Worm (Caenorhabditis elegans) whole organism, late embryonic: ENCODE data around the gene F32D8.11.

Experiments used
- C08G9.2 ChIP-seq: sonication (generic microtip); optimal IDR thresholded peaks from 2 replicates; lab custom pipeline; 2016; ENCODE audit warnings: mild to moderate bottlenecking, missing genetic modification characterization, moderate library complexity, missing compliant biosample characterization
- K02D7.2 ChIP-seq: sonication (generic microtip); optimal IDR thresholded peaks from 2 replicates; lab custom pipeline; 2017; ENCODE audit warnings: mild to moderate bottlenecking, missing genetic modification characterization, missing compliant biosample characterization
- ahr-1 ChIP-seq: sonication (generic microtip); optimal IDR thresholded peaks from 2 replicates; lab custom pipeline; 2016; ENCODE audit warnings: missing genetic modification characterization, missing compliant biosample characterization
- ama-1 ChIP-seq: fragments of 150-350 bp; optimal IDR thresholded peaks from 2 replicates; lab custom pipeline; 2014
- ceh-2 ChIP-seq: sonication (generic microtip); optimal IDR thresholded peaks from 2 replicates; lab custom pipeline; 2016; ENCODE audit warnings: missing genotype, missing genetic modification characterization, missing compliant biosample characterization
- ceh-22 ChIP-seq: sonication (generic microtip); optimal IDR thresholded peaks from 2 replicates; lab custom pipeline; 2017; ENCODE audit warnings: missing biosample characterization, missing genetic modification characterization
- ceh-31 ChIP-seq: sonication (generic microtip); optimal IDR thresholded peaks from 2 replicates; lab custom pipeline; 2016; ENCODE audit warnings: missing genetic modification characterization, missing compliant biosample characterization
- ceh-45 ChIP-seq: fragments of 200-800 bp; sonication (Bioruptor generic); IDR thresholded peaks from 2 replicates; pipeline ENCODE4 v1.3.6; 2022; ENCODE audit warnings: missing genetic modification reagents, missing genetic modification characterization, missing compliant biosample characterization
- ceh-9 ChIP-seq: sonication (generic microtip); optimal IDR thresholded peaks from 2 replicates; lab custom pipeline; 2016; ENCODE audit warnings: mild to moderate bottlenecking, missing genetic modification characterization, inconsistent platforms, missing compliant biosample characterization
- dmd-4 ChIP-seq: sonication (generic microtip); optimal IDR thresholded peaks from 2 replicates; lab custom pipeline; 2016; ENCODE audit warnings: borderline replicate concordance, missing genetic modification characterization, missing compliant biosample characterization
- elt-4 ChIP-seq: sonication (generic microtip); optimal IDR thresholded peaks from 2 replicates; lab custom pipeline; 2016; ENCODE audit warnings: missing genetic modification characterization, missing compliant biosample characterization
- eyg-1 ChIP-seq: sonication (generic microtip); optimal IDR thresholded peaks from 2 replicates; lab custom pipeline; 2016; ENCODE audit warnings: missing genotype, missing genetic modification characterization, missing compliant biosample characterization
- fkh-10 ChIP-seq: fragments of 150-350 bp; optimal IDR thresholded peaks from 2 replicates; lab custom pipeline; 2014; ENCODE audit warnings: missing biosample characterization, missing genetic modification reagents, missing genetic modification characterization
- fkh-6 ChIP-seq: sonication (generic microtip); optimal IDR thresholded peaks from 2 replicates; lab custom pipeline; 2016; ENCODE audit warnings: missing genetic modification characterization, missing compliant biosample characterization
- hlh-30 ChIP-seq: sonication (generic microtip); optimal IDR thresholded peaks from 2 replicates; lab custom pipeline; 2017; ENCODE audit warnings: antibody characterized with exemption, missing genetic modification characterization, missing compliant biosample characterization; ENCODE audit not compliant: insufficient read depth
- hlh-8 ChIP-seq: sonication (generic microtip); optimal IDR thresholded peaks from 2 replicates; lab custom pipeline; 2016; ENCODE audit warnings: missing genotype, missing genetic modification characterization, missing compliant biosample characterization
- lim-6 ChIP-seq: sonication (generic microtip); optimal IDR thresholded peaks from 2 replicates; lab custom pipeline; 2016; ENCODE audit warnings: missing genetic modification characterization, missing compliant biosample characterization
- nfya-1 ChIP-seq: sonication (generic microtip); optimal IDR thresholded peaks from 2 replicates; lab custom pipeline; 2017; ENCODE audit warnings: missing genetic modification characterization, mild to moderate bottlenecking, missing compliant biosample characterization, antibody characterized with exemption, moderate library complexity
- pat-9 ChIP-seq: fragments of 200-800 bp; sonication (Bioruptor generic); optimal IDR thresholded peaks from 2 replicates; lab custom pipeline; 2018; ENCODE audit warnings: mild to moderate bottlenecking, missing genetic modification characterization, moderate library complexity, missing compliant biosample characterization
- pax-1 ChIP-seq: fragments of 150-350 bp; optimal IDR thresholded peaks from 2 replicates; lab custom pipeline; 2014; ENCODE audit warnings: missing biosample characterization, missing genetic modification characterization
- pha-2 ChIP-seq: sonication (generic microtip); optimal IDR thresholded peaks from 2 replicates; lab custom pipeline; 2017; ENCODE audit warnings: mild to moderate bottlenecking, missing genetic modification characterization, missing compliant biosample characterization
- pqm-1 ChIP-seq: sonication (generic microtip); optimal IDR thresholded peaks from 2 replicates; lab custom pipeline; 2016; ENCODE audit warnings: missing genetic modification characterization, missing compliant biosample characterization
- pros-1 ChIP-seq: fragments of 150-350 bp; optimal IDR thresholded peaks from 2 replicates; lab custom pipeline; 2014; ENCODE audit warnings: missing biosample characterization, missing genetic modification reagents, missing genetic modification characterization
- ref-2 ChIP-seq: sonication (generic microtip); optimal IDR thresholded peaks from 2 replicates; lab custom pipeline; 2016; ENCODE audit warnings: missing genetic modification characterization, missing compliant biosample characterization
- rnt-1 ChIP-seq: sonication (generic microtip); optimal IDR thresholded peaks from 2 replicates; lab custom pipeline; 2016; ENCODE audit warnings: missing genetic modification characterization, missing compliant biosample characterization
- sox-4 ChIP-seq: sonication (generic microtip); optimal IDR thresholded peaks from 2 replicates; lab custom pipeline; 2017; ENCODE audit warnings: mild to moderate bottlenecking, missing genetic modification characterization, inconsistent platforms, missing compliant biosample characterization
- unc-3 ChIP-seq, 2 experiments: fragments of 200-800 bp in 1 of 2; sonication (Bioruptor generic) in 1 of 2; sonication (generic microtip) in 1 of 2; conservative IDR thresholded peaks in 1 of 2; optimal IDR thresholded peaks in 1 of 2; 2 replicates each; pipeline versions ENCODE4 v1.3.6 to Lab custom; 2016 to 2022; ENCODE audit warnings: missing compliant biosample characterization in 2 of 2, missing genetic modification characterization in 2 of 2, missing genetic modification reagents in 1 of 2
- unc-42 ChIP-seq: sonication (generic microtip); optimal IDR thresholded peaks from 2 replicates; lab custom pipeline; 2016; ENCODE audit warnings: missing genotype, missing genetic modification characterization, missing compliant biosample characterization

F32D8.11 gene

ce11 chrV:10846893-10847292 lies 42.0 kb downstream of the F32D8.11 start, which contains the start of gene C29A12.6:
TSS of gene C29A12.6 (plus strand) at chrV:10847193.
- no peak for TF ChIP-seq pat-9 (tag; lab: Kevin White, UChicago)
- TF ChIP-seq ceh-45 (GFP tag; lab: Robert Waterston, UW), result no peak
- no peak for TF ChIP-seq nfya-1 (tag; lab: Kevin White, UChicago)
- TF ChIP-seq pha-2 (tag; lab: Kevin White, UChicago), result no peak
- TF ChIP-seq pqm-1, result no peak
- no peak for TF ChIP-seq pros-1 (tag; lab: Kevin White, UChicago)
- no peak for TF ChIP-seq dmd-4 (tag; lab: Kevin White, UChicago)
- no peak for TF ChIP-seq hlh-8 (tag; lab: Kevin White, UChicago)
- no peak for TF ChIP-seq lim-6 (tag; lab: Kevin White, UChicago)
- no peak for TF ChIP-seq hlh-30 (tag; lab: Kevin White, UChicago)
- TF ChIP-seq eyg-1 (tag; lab: Kevin White, UChicago), result no peak
- no peak for TF ChIP-seq fkh-6 (tag; lab: Kevin White, UChicago)
- TF ChIP-seq pax-1 (tag; lab: Kevin White, UChicago), result no peak
- no peak for TF ChIP-seq ceh-31
- no peak for TF ChIP-seq rnt-1 (tag; lab: Kevin White, UChicago)
- TF ChIP-seq C08G9.2 (tag; lab: Kevin White, UChicago), result no peak

- TF ChIP-seq elt-4 (tag; lab: Kevin White, UChicago) (no peak), unc-42 (tag; lab: Kevin White, UChicago) (peak; percentile 51)
Measured at ce11 chrV:10839398-10839797, 49.5 kb downstream of the F32D8.11 start.

ce11 chrV:10838204-10838603 lies 50.7 kb downstream of the F32D8.11 start:
- no peak for TF ChIP-seq hlh-30 (tag; lab: Kevin White, UChicago)
- no peak for TF ChIP-seq nfya-1 (tag; lab: Kevin White, UChicago)
- no peak for TF ChIP-seq unc-3 (GFP tag; conservative IDR thresholded peaks at IDR 0.05; lab: Robert Waterston, UW)
- no peak for TF ChIP-seq unc-3 (tag; optimal IDR thresholded peaks at IDR 0.05; lab: Kevin White, UChicago)
- TF ChIP-seq K02D7.2 (tag; lab: Kevin White, UChicago), result no peak
- no peak for TF ChIP-seq ceh-2 (tag; lab: Kevin White, UChicago)
- TF ChIP-seq lim-6 (tag; lab: Kevin White, UChicago), result no peak
- no peak for TF ChIP-seq pat-9 (tag; lab: Kevin White, UChicago)
- no peak for TF ChIP-seq ref-2 (tag; lab: Kevin White, UChicago)
- no peak for TF ChIP-seq pqm-1
- no peak for TF ChIP-seq hlh-8 (tag; lab: Kevin White, UChicago)
- no peak for TF ChIP-seq ceh-22 (tag; lab: Kevin White, UChicago)
- TF ChIP-seq sox-4 (tag; lab: Kevin White, UChicago), result no peak
- TF ChIP-seq ama-1 (lab: Kevin White, UChicago), result no peak
- no peak for TF ChIP-seq ahr-1 (tag; lab: Kevin White, UChicago)
- no peak for TF ChIP-seq ceh-45 (GFP tag; lab: Robert Waterston, UW)
- no peak for TF ChIP-seq fkh-10 (GFP tag; lab: Kevin White, UChicago)
- TF ChIP-seq ceh-9 (tag; lab: Kevin White, UChicago), result no peak
